Worm (Caenorhabditis elegans) whole organism, L2 larva: ENCODE results near the gene F54H12.10.

ENCODE experiments used
- R02D3.7 ChIP-seq: fragments of 150-350 bp; optimal IDR thresholded peaks from 2 replicates; lab custom pipeline; 2014; ENCODE audit warnings: missing biosample characterization, missing genetic modification characterization
- aly-2 ChIP-seq: fragments of 150-350 bp; optimal IDR thresholded peaks from 2 replicates; lab custom pipeline; 2014; ENCODE audit warnings: missing biosample characterization, missing genetic modification characterization
- fos-1 ChIP-seq: fragments of 150-350 bp; optimal IDR thresholded peaks from 2 replicates; lab custom pipeline; 2014; ENCODE audit warnings: missing biosample characterization, missing genetic modification characterization
- lin-11 ChIP-seq: fragments of 150-350 bp; sonication (generic microtip); optimal IDR thresholded peaks from 2 replicates; lab custom pipeline; 2014; ENCODE audit warnings: missing biosample characterization, missing genetic modification characterization, inconsistent platforms, mixed read lengths
- lin-13 ChIP-seq: fragments of 150-350 bp; optimal IDR thresholded peaks from 2 replicates; lab custom pipeline; 2014; ENCODE audit warnings: missing biosample characterization, missing genetic modification reagents, missing genetic modification characterization
- lin-39 ChIP-seq: fragments of 150-350 bp; optimal IDR thresholded peaks from 2 replicates; lab custom pipeline; 2014; ENCODE audit warnings: missing biosample characterization, missing genetic modification reagents, missing genetic modification characterization
- nhr-12 ChIP-seq: fragments of 150-350 bp; optimal IDR thresholded peaks from 2 replicates; lab custom pipeline; 2014; ENCODE audit warnings: missing biosample characterization, missing genetic modification characterization
- nhr-23 ChIP-seq: fragments of 150-350 bp; optimal IDR thresholded peaks from 2 replicates; lab custom pipeline; 2014; ENCODE audit warnings: missing biosample characterization, missing genetic modification reagents, missing genetic modification characterization
- nhr-237 ChIP-seq: fragments of 150-350 bp; optimal IDR thresholded peaks from 2 replicates; lab custom pipeline; 2014; ENCODE audit warnings: missing biosample characterization, missing genetic modification characterization
- nhr-6 ChIP-seq: fragments of 150-350 bp; optimal IDR thresholded peaks from 2 replicates; lab custom pipeline; 2014; ENCODE audit warnings: missing biosample characterization, missing genetic modification characterization
- nhr-77 ChIP-seq: fragments of 150-350 bp; optimal IDR thresholded peaks from 2 replicates; lab custom pipeline; 2014; ENCODE audit warnings: missing biosample characterization, missing genetic modification characterization
- skn-1 ChIP-seq: sonication (generic microtip); optimal IDR thresholded peaks from 2 replicates; lab custom pipeline; 2017; ENCODE audit warnings: missing biosample characterization, missing genetic modification characterization
- unc-39 ChIP-seq: fragments of 150-350 bp; optimal IDR thresholded peaks from 2 replicates; lab custom pipeline; 2014; ENCODE audit warnings: missing biosample characterization, missing genetic modification characterization
- unc-62 ChIP-seq: fragments of 150-350 bp; optimal IDR thresholded peaks from 2 replicates; lab custom pipeline; 2014; ENCODE audit warnings: missing biosample characterization, missing genetic modification reagents, missing genetic modification characterization

ce11 chrIII:7917667-7918066, 41.1 kb downstream of the F54H12.10 start, which contains the start of gene gly-3:
- no peak for TF ChIP-seq unc-39 (tag; lab: Kevin White, UChicago)
- TF ChIP-seq fos-1 = no peak
- no peak for TF ChIP-seq nhr-12 (tag; lab: Kevin White, UChicago)
- no peak for TF ChIP-seq nhr-77 (tag; lab: Kevin White, UChicago)
- no peak for TF ChIP-seq R02D3.7 (tag; lab: Kevin White, UChicago)
- TF ChIP-seq nhr-6 (tag; lab: Kevin White, UChicago) = no peak
- TF ChIP-seq lin-13 (GFP tag; lab: Kevin White, UChicago) = no peak
- no peak for TF ChIP-seq unc-62 (GFP tag; lab: Kevin White, UChicago)
- TF ChIP-seq aly-2 (tag; lab: Kevin White, UChicago) = no peak
- TF ChIP-seq nhr-23 (tag; lab: Kevin White, UChicago) = no peak
- no peak for TF ChIP-seq lin-11 (tag; lab: Kevin White, UChicago)
- no peak for TF ChIP-seq nhr-237 (tag; lab: Kevin White, UChicago)
- no peak for TF ChIP-seq skn-1 (tag; lab: Kevin White, UChicago)
- TF ChIP-seq lin-39 (tag; lab: Kevin White, UChicago) = no peak
